Worm (Caenorhabditis elegans): ENCODE results near the gene amt-1.

Gene amt-1

DNA sequence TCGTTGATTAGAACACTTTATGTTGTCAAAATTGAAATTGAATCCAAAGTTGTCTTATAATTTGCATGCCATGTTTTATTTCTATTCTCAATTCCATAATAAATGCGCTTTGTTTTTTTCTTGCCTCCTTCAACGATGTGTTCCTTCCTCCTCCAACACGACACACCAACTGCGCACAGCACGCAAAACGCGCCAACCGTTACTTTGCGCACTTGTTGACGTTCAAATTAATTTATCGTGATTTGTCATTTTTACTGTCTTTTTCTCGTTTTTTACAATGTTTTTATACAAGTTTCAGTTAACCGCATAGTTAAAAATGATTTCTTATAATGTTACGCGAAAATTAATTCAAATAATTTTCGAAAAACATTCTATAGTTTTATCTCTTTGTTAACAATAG lies 16.7 kb downstream of the amt-1 start (continued):
- TF ChIP-seq blmp-1 (tag; optimal IDR thresholded peaks at IDR 0.05) (peak; percentile 63), nhr-84 (tag; optimal IDR thresholded peaks at IDR 0.05) (no peak), unc-130 (tag; optimal IDR thresholded peaks at IDR 0.05) (no peak), elt-2 (tag; optimal IDR thresholded peaks at IDR 0.05) (no peak), dpl-1 (GFP tag; optimal IDR thresholded peaks at IDR 0.05) (peak; percentile 38 to 61 (median 55)), ces-1 (GFP tag; optimal IDR thresholded peaks at IDR 0.05) (no peak), snu-23 (GFP tag; optimal IDR thresholded peaks at IDR 0.05) (peak; percentile 73), ets-5 (GFP tag; IDR thresholded peaks at IDR 0.05) (no peak), mep-1 (tag; optimal IDR thresholded peaks at IDR 0.05) (peak; percentile 80), lsy-2 (tag; optimal IDR thresholded peaks at IDR 0.05) (peak; percentile 46 to 69), jun-1 (tag; optimal IDR thresholded peaks at IDR 0.05) (peak; percentile 21), xbp-1 (tag; optimal IDR thresholded peaks at IDR 0.05) (peak; percentile 66), nhr-90 (tag; optimal IDR thresholded peaks at IDR 0.05; ENCODE audit: poor library complexity) (peak; percentile 4), lin-35 (GFP tag; optimal IDR thresholded peaks at IDR 0.05) (peak; percentile 10 to 60), lin-13 (GFP tag; optimal IDR thresholded peaks at IDR 0.05) (peak; percentile 45), snpc-4 (tag; optimal IDR thresholded peaks at IDR 0.05) (peak; percentile 2), tbx-2 (tag; optimal IDR thresholded peaks at IDR 0.05) (peak; percentile 41), lin-39 (tag; optimal IDR thresholded peaks at IDR 0.05) (peak; percentile 5)

DNA sequence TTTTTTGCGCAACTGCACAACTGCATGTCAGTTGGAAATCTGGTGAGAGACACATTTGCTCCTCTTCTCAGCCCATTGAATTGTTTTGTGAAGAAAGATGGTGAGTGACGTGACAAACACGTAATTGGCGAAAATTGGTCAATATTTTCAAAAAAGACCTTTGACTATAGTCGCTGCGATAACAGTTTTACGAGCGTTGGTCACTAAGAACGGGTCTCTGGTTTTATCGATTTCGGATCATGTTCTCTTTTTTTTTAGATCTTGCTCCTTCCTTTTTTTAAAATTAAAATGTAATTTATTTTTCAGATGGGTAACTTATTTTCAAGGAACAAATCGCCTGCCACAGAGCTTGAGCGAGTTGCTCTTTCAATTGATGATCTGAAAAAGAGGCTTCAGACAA lies 17.2 kb downstream of the amt-1 start, which contains the start of gene lnp-1:
Gene lnp-1, plus strand, starts transcription at position 301 of the 400 bp plus-strand sequence.
- no peak for TF ChIP-seq nhr-85 (tag)
- no peak for TF ChIP-seq nhr-237 (tag; optimal IDR thresholded peaks at IDR 0.05)
- no peak for TF ChIP-seq snu-23 (GFP tag; optimal IDR thresholded peaks at IDR 0.05)
- TF ChIP-seq unc-130 (tag; optimal IDR thresholded peaks at IDR 0.05) = no peak
- TF ChIP-seq ceh-90 (tag; optimal IDR thresholded peaks at IDR 0.05) = no peak
- TF ChIP-seq snpc-4 (tag; optimal IDR thresholded peaks at IDR 0.05) = no peak
- no peak for TF ChIP-seq nhr-20 (tag; optimal IDR thresholded peaks at IDR 0.05)
- no peak for TF ChIP-seq mef-2 (tag; optimal IDR thresholded peaks at IDR 0.05)
- TF ChIP-seq egl-13 (tag; optimal IDR thresholded peaks at IDR 0.05) = no peak
- TF ChIP-seq hlh-4 (tag; optimal IDR thresholded peaks at IDR 0.05) = no peak
- no peak for TF ChIP-seq ama-1 (optimal IDR thresholded peaks at IDR 0.05)
- no peak for TF ChIP-seq egl-27 (tag; optimal IDR thresholded peaks at IDR 0.05)
- TF ChIP-seq lin-14 (GFP tag; optimal IDR thresholded peaks at IDR 0.05) = no peak
- no peak for TF ChIP-seq pag-3 (tag; optimal IDR thresholded peaks at IDR 0.05; ENCODE audit: borderline replicate concordance, insufficient read depth)
- no peak for TF ChIP-seq nhr-47 (tag; optimal IDR thresholded peaks at IDR 0.05)

DNA sequence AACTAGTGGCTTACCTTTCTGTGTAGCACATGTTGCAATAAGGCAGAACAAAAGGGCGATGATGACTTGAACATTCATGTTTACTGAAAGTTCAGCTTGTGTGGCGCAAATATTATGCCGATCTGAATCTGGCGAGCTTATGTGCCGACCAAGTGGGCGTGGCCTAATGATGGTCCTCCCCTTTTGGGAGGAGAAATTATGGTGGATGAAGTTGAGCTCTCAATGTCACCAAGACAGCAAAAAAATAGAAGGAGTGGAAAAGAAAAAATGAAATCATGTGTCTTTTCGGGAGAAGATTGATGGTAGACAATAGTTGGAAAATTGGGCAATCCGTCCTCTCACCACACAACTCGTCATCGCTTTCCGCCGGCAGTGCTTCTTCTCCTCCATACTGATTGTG lies 21.0 kb downstream of the amt-1 start, which contains the start of gene flp-12:
Gene flp-12, minus strand, starts transcription at position 101 of the 400 bp plus-strand sequence.
- no peak for TF ChIP-seq aly-2 (tag; optimal IDR thresholded peaks at IDR 0.05)
- no peak for TF ChIP-seq nhr-12 (tag; optimal IDR thresholded peaks at IDR 0.05)
- TF ChIP-seq mef-2 (tag; optimal IDR thresholded peaks at IDR 0.05) = no peak
- TF ChIP-seq nhr-28 (tag; optimal IDR thresholded peaks at IDR 0.05) = no peak
- no peak for TF ChIP-seq nhr-47 (tag; optimal IDR thresholded peaks at IDR 0.05)
- no peak for TF ChIP-seq irx-1 (tag; optimal IDR thresholded peaks at IDR 0.05)
- TF ChIP-seq tbx-2 (tag; optimal IDR thresholded peaks at IDR 0.05) = no peak
- no peak for TF ChIP-seq unc-98 (GFP tag; IDR thresholded peaks at IDR 0.05)
- TF ChIP-seq ztf-4 (tag; optimal IDR thresholded peaks at IDR 0.05) = no peak
- no peak for TF ChIP-seq swsn-7 (tag; optimal IDR thresholded peaks at IDR 0.05)
- no peak for TF ChIP-seq C04F5.9 (tag; optimal IDR thresholded peaks at IDR 0.05)
- no peak for TF ChIP-seq lin-15B (tag; optimal IDR thresholded peaks at IDR 0.05)
- TF ChIP-seq egl-27 (tag; optimal IDR thresholded peaks at IDR 0.05) = no peak
- TF ChIP-seq zip-4 (GFP tag; optimal IDR thresholded peaks at IDR 0.05) = no peak
- no peak for TF ChIP-seq efl-3 (GFP tag; optimal IDR thresholded peaks at IDR 0.05)
- TF ChIP-seq fkh-8 (tag; optimal IDR thresholded peaks at IDR 0.05) = no peak
- TF ChIP-seq ceh-63 (GFP tag; optimal IDR thresholded peaks at IDR 0.05) = no peak
- TF ChIP-seq nhr-85 (tag) = no peak
- TF ChIP-seq pag-3 (tag; optimal IDR thresholded peaks at IDR 0.05; ENCODE audit: borderline replicate concordance, insufficient read depth) = no peak

Data from whole organism, L1 larva.